Worm (Caenorhabditis elegans) whole organism, young adult: ENCODE measurements around the gene ctg-2.

Source experiments
- C06A6.2 ChIP-seq: fragments of 200-800 bp; sonication (Bioruptor generic); conservative IDR thresholded peaks from 2 replicates; pipeline ENCODE4 v1.3.6; 2022; ENCODE audit warnings: missing genetic modification characterization, missing compliant biosample characterization
- aptf-3 ChIP-seq: fragments of 200-800 bp; sonication (Bioruptor generic); IDR thresholded peaks from 2 replicates; pipeline ENCODE4 v1.3.6; 2022; ENCODE audit warnings: missing genetic modification characterization, missing compliant biosample characterization
- ceh-79 ChIP-seq: sonication (generic microtip); optimal IDR thresholded peaks from 2 replicates; lab custom pipeline; 2017; ENCODE audit warnings: mild to moderate bottlenecking, missing genetic modification characterization, missing compliant biosample characterization
- ets-4 ChIP-seq: fragments of 200-800 bp; sonication (Bioruptor generic); optimal IDR thresholded peaks from 2 replicates; lab custom pipeline; 2018; ENCODE audit warnings: mild to moderate bottlenecking, missing genetic modification characterization, missing compliant biosample characterization
- lin-35 ChIP-seq, 3 experiments: fragments of 150-350 bp in 2 of 3; sonication (generic microtip) in 1 of 3; optimal IDR thresholded peaks; 2 replicates each; lab custom pipeline; 2014 to 2018; ENCODE audit warnings: missing biosample characterization in 3 of 3, missing genetic modification characterization in 3 of 3, missing genetic modification reagents in 3 of 3
- lsy-27 ChIP-seq: sonication (generic microtip); optimal IDR thresholded peaks from 2 replicates; lab custom pipeline; 2017; ENCODE audit warnings: missing genetic modification characterization, mild to moderate bottlenecking, missing compliant biosample characterization, antibody characterized with exemption, missing genotype, borderline replicate concordance; ENCODE audit not compliant: insufficient read depth
- nhr-80 ChIP-seq: sonication (generic microtip); optimal IDR thresholded peaks from 2 replicates; lab custom pipeline; 2016; ENCODE audit warnings: missing genetic modification characterization, missing compliant biosample characterization
- rcor-1 ChIP-seq: fragments of 200-800 bp; sonication (Bioruptor generic); IDR thresholded peaks from 2 replicates; pipeline ENCODE4 v1.3.6; 2022; ENCODE audit warnings: missing genetic modification reagents, missing genetic modification characterization, missing compliant biosample characterization
- snpc-4 ChIP-seq, 5 experiments: fragments of 150-350 bp in 1 of 5; sonication (generic microtip) in 4 of 5; optimal IDR thresholded peaks; 2 replicates each; lab custom pipeline; 2014 to 2018; ENCODE audit warnings: missing genetic modification characterization in 5 of 5, missing biosample characterization in 3 of 5, antibody characterized with exemption in 2 of 5, mild to moderate bottlenecking in 2 of 5, missing compliant biosample characterization in 2 of 5, missing genotype in 2 of 5, moderate library complexity in 2 of 5, missing genetic modification reagents in 1 of 5
- unc-62 ChIP-seq: fragments of 150-350 bp; optimal IDR thresholded peaks from 2 replicates; lab custom pipeline; 2014; ENCODE audit warnings: missing biosample characterization, missing genetic modification reagents, missing genetic modification characterization

- no peak for TF ChIP-seq unc-62 (GFP tag; lab: Kevin White, UChicago)
- no peak for TF ChIP-seq ets-4 (GFP tag; lab: Kevin White, UChicago)
- TF ChIP-seq ceh-79 (tag; lab: Kevin White, UChicago), result no peak
- TF ChIP-seq nhr-80 (tag; lab: Kevin White, UChicago), result no peak
- TF ChIP-seq C06A6.2 (GFP tag; lab: Robert Waterston, UW), result no peak
- no peak for TF ChIP-seq snpc-4 (GFP tag; optimal IDR thresholded peaks at IDR 0.05; lab: Kevin White, UChicago)
- no peak for TF ChIP-seq snpc-4 (tag; optimal IDR thresholded peaks at IDR 0.05; lab: Kevin White, UChicago)
- no peak for TF ChIP-seq lsy-27 (tag; lab: Kevin White, UChicago)
- TF ChIP-seq aptf-3 (GFP tag; lab: Robert Waterston, UW), result no peak
- no peak for TF ChIP-seq lin-35 (GFP tag; optimal IDR thresholded peaks at IDR 0.05; lab: Kevin White, UChicago)
- TF ChIP-seq rcor-1 (GFP tag; lab: Robert Waterston, UW), result no peak
Observed at ce11 chrII:8494228-8494717, 20.6 kb upstream of the ctg-2 start, which contains the start of gene M05D6.9.
